Fruit fly (Drosophila melanogaster): Measurements from ENCODE around the gene CG4287.

CG4287 gene

dm6 chr3R:15974235-15974634, 10.6 kb upstream of the CG4287 start (continued):
- TF ChIP-seq sqz (GFP tag; optimal IDR thresholded peaks at IDR 0.05) (peak; percentile 68), CG9727 (GFP tag; optimal IDR thresholded peaks at IDR 0.05) (peak; percentile 74), CG14667 (GFP tag; IDR thresholded peaks at IDR 0.05) (no peak), CG10147 (GFP tag; optimal IDR thresholded peaks at IDR 0.05) (peak; percentile 70), CG16815 (GFP tag; optimal IDR thresholded peaks at IDR 0.05) (peak; percentile 56), CG3281 (GFP tag; optimal IDR thresholded peaks at IDR 0.05) (peak; percentile 86), CG3847 (GFP tag; IDR thresholded peaks at IDR 0.05) (no peak), knrl (GFP tag; IDR thresholded peaks at IDR 0.05; ENCODE audit: partially characterized antibody) (no peak), CG3995 (GFP tag; optimal IDR thresholded peaks at IDR 0.05) (no peak), Hr3 (GFP tag; optimal IDR thresholded peaks at IDR 0.05) (peak; percentile 82), CG12659 (GFP tag; optimal IDR thresholded peaks at IDR 0.05) (peak; percentile 81), nerfin-1 (tag; optimal IDR thresholded peaks at IDR 0.05) (peak; percentile 76), Side (GFP tag; optimal IDR thresholded peaks at IDR 0.05) (peak; percentile 61), Lhr (GFP tag; optimal IDR thresholded peaks at IDR 0.05) (peak; percentile 19), CHES-1-like (GFP tag; optimal IDR thresholded peaks at IDR 0.05) (peak; percentile 70), CG12071 (GFP tag; optimal IDR thresholded peaks at IDR 0.05) (peak; percentile 79), NC2α (GFP tag; optimal IDR thresholded peaks at IDR 0.05) (peak; percentile 2), fd64A (GFP tag; optimal IDR thresholded peaks at IDR 0.05) (peak; percentile 71), ase (GFP tag; IDR thresholded peaks at IDR 0.05) (no peak), scrt (GFP tag; optimal IDR thresholded peaks at IDR 0.05) (peak; percentile 57), lab (GFP tag; optimal IDR thresholded peaks at IDR 0.05) (peak; percentile 91), CG10979 (tag; optimal IDR thresholded peaks at IDR 0.05) (peak; percentile 82), E2f2 (GFP tag; IDR thresholded peaks at IDR 0.05) (no peak), dimm (GFP tag; IDR thresholded peaks at IDR 0.05) (no peak), pho (GFP tag; optimal IDR thresholded peaks at IDR 0.05) (peak; percentile 70), en (GFP tag; optimal IDR thresholded peaks at IDR 0.05) (peak; percentile 62), mam (GFP tag; optimal IDR thresholded peaks at IDR 0.05) (peak; percentile 77), NC2β (GFP tag; optimal IDR thresholded peaks at IDR 0.05) (peak; percentile 71), HHEX (GFP tag; optimal IDR thresholded peaks at IDR 0.05) (peak; percentile 78), dmrt99B (tag; optimal IDR thresholded peaks at IDR 0.05) (peak; percentile 93), Trl (optimal IDR thresholded peaks at IDR 0.05) (no peak), Trl (GFP tag; optimal IDR thresholded peaks at IDR 0.05) (peak; percentile 6), Xbp1 (GFP tag; optimal IDR thresholded peaks at IDR 0.05) (peak; percentile 85), CG1603 (tag; optimal IDR thresholded peaks at IDR 0.05) (peak; percentile 87), Sin3A (optimal IDR thresholded peaks at IDR 0.05) (no peak), tap (tag; optimal IDR thresholded peaks at IDR 0.05) (peak; percentile 89), CG4328 (GFP tag; optimal IDR thresholded peaks at IDR 0.05) (peak; percentile 66), salm (tag; optimal IDR thresholded peaks at IDR 0.05) (peak; percentile 76), Hsf (GFP tag; optimal IDR thresholded peaks at IDR 0.05) (peak; percentile 78), CG4617 (GFP tag; optimal IDR thresholded peaks at IDR 0.05; ENCODE audit: borderline replicate concordance) (peak; percentile 24), CG11093 (GFP tag; IDR thresholded peaks at IDR 0.05) (peak; percentile 73; the same call in 2 of the 3 replicates), CG30431 (GFP tag; optimal IDR thresholded peaks at IDR 0.05) (peak; percentile 58), CG3838 (GFP tag; optimal IDR thresholded peaks at IDR 0.05) (peak; percentile 27), sc (optimal IDR thresholded peaks at IDR 0.05) (no peak), sc (GFP tag; optimal IDR thresholded peaks at IDR 0.05) (peak; percentile 57), stwl (tag; optimal IDR thresholded peaks at IDR 0.05) (no peak), luna (GFP tag; optimal IDR thresholded peaks at IDR 0.05) (peak; percentile 68), Vsx1 (GFP tag; optimal IDR thresholded peaks at IDR 0.05) (peak; percentile 61), Hr51 (GFP tag; optimal IDR thresholded peaks at IDR 0.05) (peak; percentile 47 to 91), dm (GFP tag; optimal IDR thresholded peaks at IDR 0.05) (peak; percentile 21), gcm2 (GFP tag; optimal IDR thresholded peaks at IDR 0.05) (peak; percentile 52), CG15601 (tag; optimal IDR thresholded peaks at IDR 0.05) (peak; percentile 63)
